Worm (Caenorhabditis elegans): Measurements from ENCODE around the gene smex-2.

Gene smex-2

DNA sequence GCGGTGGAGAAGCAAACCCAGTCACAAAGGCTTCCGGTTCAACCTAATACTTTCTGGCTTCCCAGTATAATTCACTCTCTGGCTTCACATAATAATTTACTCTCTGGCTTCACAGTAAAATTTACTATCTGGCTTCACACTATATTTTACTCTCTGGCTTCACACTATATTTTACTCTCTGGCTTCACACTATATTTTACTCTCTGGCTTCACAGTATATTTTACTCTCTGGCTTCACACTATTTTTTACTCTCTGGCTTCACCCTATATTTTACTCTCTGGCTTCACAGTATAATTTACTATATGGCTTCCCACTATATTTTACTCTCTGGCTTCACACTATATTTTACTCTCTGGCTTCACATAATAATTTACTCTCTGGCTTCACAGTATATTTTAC, 17.6 kb upstream of the smex-2 start:
- 0 out of 2 replicates have a peak, but pooled peaks have one; percentile 7 for TF ChIP-seq set-16 (GFP tag; IDR thresholded peaks at IDR 0.05)

DNA sequence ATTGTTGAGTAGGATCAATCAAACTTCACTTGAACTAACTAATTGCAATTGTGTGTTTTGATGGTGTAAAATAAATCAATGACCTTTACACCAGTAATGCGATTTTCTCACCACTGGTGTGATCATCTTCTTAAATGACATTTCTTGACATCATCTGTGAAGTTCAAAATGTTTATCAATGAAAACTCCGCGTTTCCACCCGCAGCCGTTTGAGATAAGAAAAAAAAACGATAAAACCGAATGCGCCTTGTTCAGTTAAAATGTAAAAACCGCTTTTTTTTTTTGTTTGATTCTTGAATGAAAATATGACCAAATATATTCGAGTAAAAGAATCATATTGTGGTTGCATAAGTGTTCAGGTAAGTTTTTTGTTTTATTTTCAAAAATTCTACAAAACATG, 12.3 kb upstream of the smex-2 start, which contains the start of gene Y102A11A.1:
Gene Y102A11A.1 (plus strand): TSS at position 223 of the 400 bp plus-strand sequence.
- peak; percentile 64 for TF ChIP-seq pqm-1 (tag; optimal IDR thresholded peaks at IDR 0.05)
- no peak for TF ChIP-seq dmd-9 (GFP tag; IDR thresholded peaks at IDR 0.05)
- TF ChIP-seq dmd-6 (GFP tag; IDR thresholded peaks at IDR 0.05), result peak; percentile 16; the same call in 1 of the 2 replicates
- no peak for TF ChIP-seq daf-16 (GFP tag; optimal IDR thresholded peaks at IDR 0.05)
- TF ChIP-seq daf-16 (tag; optimal IDR thresholded peaks at IDR 0.05), result peak; percentile 56
- no peak for TF ChIP-seq sdz-12 (GFP tag; optimal IDR thresholded peaks at IDR 0.05)
- TF ChIP-seq ceh-62 (tag; optimal IDR thresholded peaks at IDR 0.05), result no peak
- TF ChIP-seq dve-1 (tag; optimal IDR thresholded peaks at IDR 0.05; ENCODE audit: insufficient read depth), result peak; percentile 21

DNA sequence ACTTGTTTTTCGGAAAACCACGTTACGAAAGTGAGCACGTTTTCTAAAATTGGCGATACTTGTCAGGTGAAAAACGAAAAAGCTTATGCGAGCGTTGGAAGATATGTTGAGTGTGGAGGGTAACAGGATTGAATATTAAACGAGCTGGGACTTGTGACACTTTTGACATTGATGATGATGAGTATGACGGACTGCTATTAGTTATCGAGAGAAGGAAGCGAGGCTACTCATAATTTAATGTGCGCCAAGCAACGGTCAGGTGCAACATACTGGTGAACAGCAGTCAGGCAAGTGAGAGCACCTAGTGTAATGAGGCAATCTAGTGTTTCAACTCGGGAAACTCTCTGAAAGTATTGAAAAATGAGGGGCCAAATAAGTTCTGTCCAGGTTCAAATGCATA, 11.0 kb upstream of the smex-2 start:
- TF ChIP-seq unc-62 (GFP tag; optimal IDR thresholded peaks at IDR 0.05 in 1 of 2) (peak in 1 of 2 experiments; percentile 96), unc-62 (tag; optimal IDR thresholded peaks at IDR 0.05) (no peak), lir-3 (tag; optimal IDR thresholded peaks at IDR 0.05) (no peak)

DNA sequence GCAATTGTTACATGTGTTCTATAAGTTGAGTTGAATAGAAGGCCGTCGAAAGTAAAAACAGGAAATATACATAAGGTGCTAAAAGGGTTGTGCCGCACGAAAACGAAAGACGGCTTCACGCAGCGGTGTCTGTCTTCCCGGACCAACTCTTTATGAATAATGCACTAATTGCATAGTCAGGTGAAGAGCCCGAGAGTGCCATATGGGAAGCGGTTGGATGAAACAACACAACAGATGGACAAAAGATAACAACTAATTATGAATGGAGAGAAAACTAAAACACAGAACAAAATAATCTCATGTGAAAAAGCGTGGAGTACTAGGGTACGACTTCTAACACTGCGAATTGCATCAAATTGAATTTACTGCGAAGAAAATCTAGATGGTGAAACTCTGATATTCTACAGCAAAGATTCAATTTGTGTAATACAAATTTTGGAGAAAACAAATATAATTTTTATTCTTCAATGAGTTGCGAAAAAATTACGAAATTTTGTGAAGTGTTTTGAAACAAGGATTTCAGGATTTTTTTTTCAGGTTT, 9.7 kb upstream of the smex-2 start:
- peak; percentile 28 for TF ChIP-seq fkh-10 (GFP tag; optimal IDR thresholded peaks at IDR 0.05)
- no peak for TF ChIP-seq T26A8.4 (GFP tag; IDR thresholded peaks at IDR 0.05)

DNA sequence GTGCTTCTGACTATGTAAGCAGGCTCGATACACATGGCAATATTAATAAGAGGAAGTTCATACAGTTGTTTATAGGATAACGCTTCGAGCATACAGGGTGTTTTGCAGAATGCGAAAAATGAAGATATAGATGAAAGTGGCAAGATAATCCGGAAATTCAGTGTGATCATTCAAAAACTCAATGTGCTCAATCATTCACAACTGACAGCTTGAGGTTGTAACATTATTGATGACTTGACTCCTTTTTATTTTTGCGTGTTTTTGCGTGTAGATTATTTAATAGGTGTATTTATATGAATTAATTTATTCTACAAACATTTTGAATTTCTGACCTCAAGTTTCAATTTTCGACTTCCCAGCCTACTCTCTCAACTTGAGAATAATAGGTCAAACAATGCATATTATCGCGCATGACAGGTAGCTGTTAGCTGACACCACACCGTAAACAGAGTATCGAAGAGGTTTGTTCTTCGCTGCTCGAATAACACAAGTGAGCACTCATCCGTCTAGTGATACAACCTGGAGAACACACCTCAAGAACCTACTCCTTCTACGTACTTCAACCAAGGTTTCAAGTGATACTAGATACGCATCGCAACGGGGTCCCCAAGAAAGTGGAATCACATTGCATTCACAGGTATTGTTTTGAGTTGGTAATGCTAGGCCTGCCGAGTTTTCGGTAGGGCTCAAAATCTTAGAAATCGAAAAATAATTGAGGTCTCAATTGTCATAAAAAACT, 8.1 kb upstream of the smex-2 start:
- TF ChIP-seq pqm-1 (tag; optimal IDR thresholded peaks at IDR 0.05) (no peak), ceh-62 (tag; optimal IDR thresholded peaks at IDR 0.05) (no peak), unc-62 (GFP tag; optimal IDR thresholded peaks at IDR 0.05 in 1 of 2) (peak in 1 of 2 experiments; percentile 88), unc-62 (tag; optimal IDR thresholded peaks at IDR 0.05) (no peak), aha-1 (tag) (peak; percentile 53), vab-7 (GFP tag; IDR thresholded peaks at IDR 0.05) (no peak)

- TF ChIP-seq hlh-30 (tag; optimal IDR thresholded peaks at IDR 0.05; ENCODE audit: insufficient read depth) (no peak), zag-1 (tag; optimal IDR thresholded peaks at IDR 0.05) (no peak), ztf-7 (tag; optimal IDR thresholded peaks at IDR 0.05) (no peak), ceh-20 (GFP tag; IDR thresholded peaks at IDR 0.05) (peak; percentile 46; the same call in 1 of the 2 replicates), unc-62 (GFP tag; optimal IDR thresholded peaks at IDR 0.05 in 1 of 2) (peak in 1 of 2 experiments; percentile 46), unc-62 (tag; optimal IDR thresholded peaks at IDR 0.05) (no peak)
These were observed 7.0 kb upstream of the smex-2 start, which contains the start of gene igcm-4 for ce11 chrX:2046124-2046722. igcm-4 (minus strand) TSS chrX:2046360.

ce11 chrX:2045603-2046002, 6.3 kb upstream of the smex-2 start:
- TF ChIP-seq daf-19 (GFP tag; conservative IDR thresholded peaks at IDR 0.05) (no peak), ztf-11 (tag; optimal IDR thresholded peaks at IDR 0.05) (no peak), aha-1 (tag) (peak; percentile 56), php-3 (GFP tag; IDR thresholded peaks at IDR 0.05) (no peak), duxl-1 (tag; optimal IDR thresholded peaks at IDR 0.05; ENCODE audit: poor library complexity) (no peak), lin-29 (GFP tag; IDR thresholded peaks at IDR 0.05) (no peak), ceh-20 (GFP tag; IDR thresholded peaks at IDR 0.05) (no peak), hmg-1.1 (GFP tag; IDR thresholded peaks at IDR 0.05) (no peak), ceh-82 (tag; optimal IDR thresholded peaks at IDR 0.05) (no peak), ceh-32 (tag; optimal IDR thresholded peaks at IDR 0.05; ENCODE audit: poor library complexity) (no peak), unc-62 (GFP tag; optimal IDR thresholded peaks at IDR 0.05 in 1 of 2) (peak in 1 of 2 experiments; percentile 8), unc-62 (tag; optimal IDR thresholded peaks at IDR 0.05) (no peak), unc-39 (tag; optimal IDR thresholded peaks at IDR 0.05) (no peak), F49E8.2 (tag; optimal IDR thresholded peaks at IDR 0.05; ENCODE audit: borderline replicate concordance) (no peak), lin-13 (GFP tag; optimal IDR thresholded peaks at IDR 0.05) (no peak), R02D3.7 (tag; optimal IDR thresholded peaks at IDR 0.05) (no peak), nhr-77 (tag; optimal IDR thresholded peaks at IDR 0.05) (no peak), lin-15B (tag; optimal IDR thresholded peaks at IDR 0.05) (no peak), F37D6.2 (tag; optimal IDR thresholded peaks at IDR 0.05) (no peak)

Data from whole organism, L4 larva.